Fruit fly (Drosophila melanogaster) whole organism, adult: ENCODE measurements around the gene HP6.

Experiments
- CG11617 ChIP-seq: fragments of 200-800 bp; sonication (Bioruptor generic); optimal IDR thresholded peaks from 2 replicates; lab custom pipeline; 2017; ENCODE audit warnings: mild to moderate bottlenecking, missing biosample characterization, missing genetic modification reagents, missing genetic modification characterization
- CG14711 ChIP-seq: fragments of 200-800 bp; sonication (Bioruptor generic); optimal IDR thresholded peaks from 2 replicates; lab custom pipeline; 2018; ENCODE audit warnings: missing biosample characterization, mild to moderate bottlenecking, missing genetic modification characterization, moderate library complexity
- CG33017 ChIP-seq: fragments of 200-800 bp; sonication (Bioruptor generic); optimal IDR thresholded peaks from 2 replicates; lab custom pipeline; 2018; ENCODE audit warnings: missing biosample characterization, mild to moderate bottlenecking, missing genetic modification characterization, moderate library complexity
- CG5204 ChIP-seq: fragments of 200-800 bp; sonication (Bioruptor generic); optimal IDR thresholded peaks from 2 replicates; lab custom pipeline; 2016; ENCODE audit warnings: missing biosample characterization, missing genetic modification characterization
- CG7045 ChIP-seq: fragments of 200-800 bp; sonication (Bioruptor generic); optimal IDR thresholded peaks from 2 replicates; lab custom pipeline; 2017; ENCODE audit warnings: missing biosample characterization, mild to moderate bottlenecking, missing genetic modification characterization
- Clk ChIP-seq: fragments of 200-800 bp; sonication (Bioruptor generic); optimal IDR thresholded peaks from 2 replicates; lab custom pipeline; 2017; ENCODE audit warnings: missing biosample characterization, missing genetic modification characterization
- Crg-1 ChIP-seq: fragments of 200-800 bp; sonication (Bioruptor generic); optimal IDR thresholded peaks from 2 replicates; lab custom pipeline; 2016; ENCODE audit warnings: missing biosample characterization, missing genetic modification characterization
- Hr96 ChIP-seq: fragments of 200-800 bp; sonication (Bioruptor generic); optimal IDR thresholded peaks from 2 replicates; lab custom pipeline; 2016; ENCODE audit warnings: missing biosample characterization, missing genetic modification characterization
- cic ChIP-seq: fragments of 200-800 bp; sonication (Bioruptor generic); optimal IDR thresholded peaks from 2 replicates; lab custom pipeline; 2017; ENCODE audit warnings: missing biosample characterization, mild to moderate bottlenecking, missing genetic modification characterization, moderate library complexity
- ovo ChIP-seq: fragments of 200-800 bp; sonication (Bioruptor generic); optimal IDR thresholded peaks from 2 replicates; lab custom pipeline; 2016; ENCODE audit warnings: missing biosample characterization, missing genetic modification characterization
- pad ChIP-seq: fragments of 200-800 bp; sonication (Bioruptor generic); optimal IDR thresholded peaks from 3 replicates; lab custom pipeline; 2017; ENCODE audit warnings: missing biosample characterization, missing genetic modification characterization, mild to moderate bottlenecking, moderate library complexity, missing genetic modification reagents
- tj ChIP-seq: fragments of 200-800 bp; sonication (Bioruptor generic); optimal IDR thresholded peaks from 3 replicates; lab custom pipeline; 2017; ENCODE audit warnings: missing biosample characterization, mild to moderate bottlenecking, missing genetic modification characterization, moderate library complexity

HP6 gene

DNA sequence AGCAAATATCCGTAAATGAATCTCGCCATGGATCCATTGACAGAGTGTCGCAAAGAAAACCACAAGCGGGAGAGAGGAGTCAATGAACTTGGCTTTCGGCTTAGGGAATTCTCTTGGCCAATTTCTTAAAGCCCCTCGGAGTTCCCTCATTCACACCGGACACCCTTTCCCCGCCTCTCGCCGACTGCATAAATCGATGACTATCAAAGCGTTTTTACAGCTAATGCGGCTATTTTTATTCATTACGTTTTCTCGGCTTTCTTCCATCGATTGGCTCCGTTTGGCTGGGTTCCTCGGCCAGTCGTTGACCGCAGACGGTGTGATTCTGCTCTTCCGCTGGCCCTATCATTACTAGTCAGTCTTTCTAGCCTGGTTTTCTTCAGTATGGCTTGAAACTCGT, 4.7 kb downstream of the HP6 start:
- no peak for TF ChIP-seq cic (GFP tag; lab: Kevin White, UChicago)
- TF ChIP-seq Clk (GFP tag; lab: Kevin White, UChicago): no peak
- TF ChIP-seq CG33017 (tag; lab: Kevin White, UChicago): no peak
- no peak for TF ChIP-seq CG5204 (GFP tag; lab: Kevin White, UChicago)
- TF ChIP-seq ovo (GFP tag; lab: Kevin White, UChicago): no peak

DNA sequence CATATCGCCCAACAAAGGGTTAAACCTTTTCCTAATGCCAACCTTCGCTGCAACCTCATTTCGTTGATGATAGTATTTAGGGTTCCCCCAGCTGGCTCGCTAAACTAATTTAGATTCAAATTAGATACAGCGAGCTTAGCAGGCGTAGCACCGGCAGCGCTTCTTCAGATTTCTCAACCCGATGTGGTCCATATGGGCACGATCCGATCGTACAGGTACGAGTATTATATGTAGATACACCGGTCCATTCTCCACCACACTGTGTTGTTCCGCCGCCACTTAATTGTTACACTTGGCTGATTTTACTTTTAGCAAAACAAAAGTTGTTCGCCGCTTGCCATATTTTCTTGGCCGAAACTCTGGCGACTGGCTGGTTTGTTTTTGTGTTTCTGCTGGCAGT, 6.7 kb downstream of the HP6 start:
- TF ChIP-seq CG7045 (no peak), pad (no peak), CG14711 (tag; lab: Kevin White, UChicago) (no peak), CG5204 (GFP tag; lab: Kevin White, UChicago) (no peak), CG11617 (GFP tag; lab: Kevin White, UChicago) (no peak), tj (GFP tag; lab: Kevin White, UChicago) (no peak), Crg-1 (no peak)

DNA sequence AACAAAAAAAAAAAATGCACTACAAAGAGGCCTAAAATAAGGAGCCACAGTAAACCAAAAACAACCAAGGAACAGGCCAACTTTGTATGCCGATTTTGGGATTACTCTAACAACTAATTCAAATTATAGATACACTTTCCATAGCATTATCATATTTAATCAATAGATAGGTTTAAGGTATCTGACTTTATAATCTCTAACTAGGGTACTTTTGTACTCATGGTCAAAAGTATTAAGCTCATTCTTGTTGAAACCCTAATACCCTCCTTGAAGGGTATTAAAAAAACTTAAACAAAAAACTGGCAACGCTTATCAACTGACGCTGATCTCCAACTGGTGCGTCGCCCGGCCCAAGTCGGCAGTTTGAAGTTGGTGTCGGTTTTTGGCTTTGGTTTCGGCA, 10.8 kb downstream of the HP6 start:
- TF ChIP-seq Hr96 (GFP tag; lab: Kevin White, UChicago): no peak
